Fruit fly (Drosophila melanogaster) whole organism, embryonic: ENCODE measurements around the gene Rpt5.

ENCODE experiments used
- Atf-2 ChIP-seq: fragments of 200-800 bp; sonication (Bioruptor generic); optimal IDR thresholded peaks from 2 replicates; lab custom pipeline; 2016; ENCODE audit warnings: missing biosample characterization, missing genetic modification characterization
- Atf3 ChIP-seq: fragments of 200-800 bp; sonication (Bioruptor generic); optimal IDR thresholded peaks from 3 replicates; lab custom pipeline; 2016; ENCODE audit warnings: missing biosample characterization, missing genetic modification characterization
- Blimp-1 ChIP-seq: fragments of 200-800 bp; sonication (Bioruptor generic); optimal IDR thresholded peaks from 3 replicates; lab custom pipeline; 2018; ENCODE audit warnings: missing biosample characterization, missing genetic modification characterization, mild to moderate bottlenecking, moderate library complexity, missing genetic modification reagents
- CG12299 ChIP-seq: fragments of 200-800 bp; sonication (Bioruptor generic); optimal IDR thresholded peaks from 2 replicates; lab custom pipeline; 2018; ENCODE audit warnings: missing biosample characterization, mild to moderate bottlenecking, missing genetic modification characterization
- CG1233 ChIP-seq: fragments of 200-800 bp; sonication (Bioruptor generic); optimal IDR thresholded peaks from 4 replicates; lab custom pipeline; 2018; ENCODE audit warnings: missing biosample characterization, mild to moderate bottlenecking, missing genetic modification characterization
- CG12769 ChIP-seq: fragments of 200-800 bp; sonication (Bioruptor generic); optimal IDR thresholded peaks from 2 replicates; lab custom pipeline; 2019; ENCODE audit warnings: missing biosample characterization, mild to moderate bottlenecking, missing genetic modification characterization, moderate library complexity
- CG13296 ChIP-seq: fragments of 200-800 bp; sonication (Bioruptor generic); optimal IDR thresholded peaks from 3 replicates; lab custom pipeline; 2018; ENCODE audit warnings: missing biosample characterization, mild to moderate bottlenecking, missing genetic modification characterization
- CG14860 ChIP-seq: fragments of 200-800 bp; sonication (Bioruptor generic); IDR thresholded peaks from 3 replicates; pipeline ENCODE4 v1.3.6; 2022; ENCODE audit warnings: missing biosample characterization, missing genetic modification characterization; ENCODE audit not compliant: partially characterized antibody
- CG14965 ChIP-seq: fragments of 200-800 bp; sonication (Bioruptor generic); optimal IDR thresholded peaks from 2 replicates; lab custom pipeline; 2016; ENCODE audit warnings: missing biosample characterization, missing genetic modification characterization, borderline replicate concordance
- CG1529 ChIP-seq: fragments of 200-800 bp; sonication (Bioruptor generic); optimal IDR thresholded peaks from 3 replicates; lab custom pipeline; 2018; ENCODE audit warnings: missing biosample characterization, missing genetic modification characterization
- CG15479 ChIP-seq: fragments of 200-800 bp; sonication (Bioruptor generic); optimal IDR thresholded peaks from 3 replicates; lab custom pipeline; 2019; ENCODE audit warnings: missing biosample characterization, mild to moderate bottlenecking, missing genetic modification characterization, moderate library complexity
- CG15696 ChIP-seq: fragments of 200-800 bp; sonication (Bioruptor generic); optimal IDR thresholded peaks from 2 replicates; lab custom pipeline; 2019; ENCODE audit warnings: missing biosample characterization, mild to moderate bottlenecking, missing genetic modification characterization, moderate library complexity
- CG3065 ChIP-seq: fragments of 200-800 bp; sonication (Bioruptor generic); optimal IDR thresholded peaks from 2 replicates; lab custom pipeline; 2016; ENCODE audit warnings: missing biosample characterization, missing genetic modification characterization
- CG31388 ChIP-seq: fragments of 200-800 bp; sonication (Bioruptor generic); optimal IDR thresholded peaks from 2 replicates; lab custom pipeline; 2016; ENCODE audit warnings: missing biosample characterization, missing genetic modification characterization
- CG32532 ChIP-seq: fragments of 200-800 bp; sonication (Bioruptor generic); IDR thresholded peaks from 2 replicates; pipeline ENCODE4 v1.3.6; 2022; ENCODE audit warnings: missing biosample characterization, missing genetic modification characterization
- CG3407 ChIP-seq: fragments of 200-800 bp; sonication (Bioruptor generic); optimal IDR thresholded peaks from 2 replicates; lab custom pipeline; 2018; ENCODE audit warnings: missing biosample characterization, mild to moderate bottlenecking, missing genetic modification characterization
- CG34422 ChIP-seq: fragments of 200-800 bp; sonication (Bioruptor generic); IDR thresholded peaks from 3 replicates; pipeline ENCODE4 v1.3.6; 2022; ENCODE audit warnings: missing biosample characterization, missing genetic modification characterization
- CG3995 ChIP-seq: fragments of 200-800 bp; sonication (Bioruptor generic); optimal IDR thresholded peaks from 3 replicates; lab custom pipeline; 2016; ENCODE audit warnings: missing biosample characterization, missing genetic modification characterization
- CG4820 ChIP-seq: fragments of 200-800 bp; sonication (Bioruptor generic); optimal IDR thresholded peaks from 3 replicates; lab custom pipeline; 2016; ENCODE audit warnings: missing biosample characterization, missing genetic modification characterization
- CG6175 ChIP-seq: fragments of 200-800 bp; sonication (Bioruptor generic); IDR thresholded peaks from 3 replicates; pipeline ENCODE4 v1.3.6; 2022; ENCODE audit warnings: missing biosample characterization, missing genetic modification characterization
- CG6854 ChIP-seq: fragments of 200-800 bp; sonication (Bioruptor generic); optimal IDR thresholded peaks from 3 replicates; lab custom pipeline; 2017; ENCODE audit warnings: missing biosample characterization, mild to moderate bottlenecking, missing genetic modification characterization
- CG9727 ChIP-seq: fragments of 200-800 bp; sonication (Bioruptor generic); optimal IDR thresholded peaks from 3 replicates; lab custom pipeline; 2017; ENCODE audit warnings: missing biosample characterization, mild to moderate bottlenecking, missing genetic modification characterization
- CG9932 ChIP-seq: fragments of 200-800 bp; sonication (Bioruptor generic); IDR thresholded peaks from 2 replicates; pipeline ENCODE4 v1.3.6; 2022; ENCODE audit warnings: missing biosample characterization, missing genetic modification characterization
- Doc2 ChIP-seq: fragments of 200-800 bp; sonication (Bioruptor generic); IDR thresholded peaks from 2 replicates; pipeline ENCODE4 v1.3.6; 2022; ENCODE audit warnings: missing biosample characterization, missing genetic modification characterization
- H2.0 ChIP-seq: fragments of 200-800 bp; sonication (Bioruptor generic); IDR thresholded peaks from 2 replicates; pipeline ENCODE4 v1.3.6; 2022; ENCODE audit warnings: missing biosample characterization, missing genetic modification characterization
- HHEX ChIP-seq: fragments of 200-800 bp; sonication (Bioruptor generic); optimal IDR thresholded peaks from 3 replicates; lab custom pipeline; 2017; ENCODE audit warnings: missing biosample characterization, mild to moderate bottlenecking, missing genetic modification characterization, missing genetic modification reagents
- Hr51 ChIP-seq, 2 experiments: fragments of 200-800 bp; sonication (Bioruptor generic); optimal IDR thresholded peaks; 2 replicates in 1 of 2; 3 replicates in 1 of 2; lab custom pipeline; 2016 to 2018; ENCODE audit warnings: missing biosample characterization in 2 of 2, missing genetic modification characterization in 2 of 2, mild to moderate bottlenecking in 1 of 2, moderate library complexity in 1 of 2
- Max ChIP-seq: fragments of 200-800 bp; sonication (Bioruptor generic); optimal IDR thresholded peaks from 2 replicates; lab custom pipeline; 2016; ENCODE audit warnings: missing biosample characterization, mild to moderate bottlenecking, missing genetic modification characterization
- NfI ChIP-seq: fragments of 200-800 bp; sonication (Bioruptor generic); optimal IDR thresholded peaks from 3 replicates; lab custom pipeline; 2018; ENCODE audit warnings: missing biosample characterization, mild to moderate bottlenecking, missing genetic modification characterization, moderate library complexity
- Scr ChIP-seq: fragments of 200-800 bp; sonication (Bioruptor generic); IDR thresholded peaks from 2 replicates; pipeline ENCODE4 v1.3.6; 2022; ENCODE audit warnings: missing biosample characterization, missing genetic modification characterization; ENCODE audit not compliant: partially characterized antibody
- Sry-δ ChIP-seq: fragments of 200-800 bp; sonication (Bioruptor generic); optimal IDR thresholded peaks from 2 replicates; lab custom pipeline; 2016; ENCODE audit warnings: missing biosample characterization, missing genetic modification characterization
- al ChIP-seq: fragments of 200-800 bp; sonication (Bioruptor generic); IDR thresholded peaks from 2 replicates; pipeline ENCODE4 v1.3.6; 2022; ENCODE audit warnings: missing biosample characterization, missing genetic modification characterization
- aop ChIP-seq: fragments of 200-800 bp; sonication (Bioruptor generic); IDR thresholded peaks from 2 replicates; pipeline ENCODE4 v1.3.6; 2022; ENCODE audit warnings: missing biosample characterization, missing genetic modification characterization
- bbx ChIP-seq: fragments of 200-800 bp; sonication (Bioruptor generic); IDR thresholded peaks from 2 replicates; pipeline ENCODE4 v1.3.6; 2022; ENCODE audit warnings: missing biosample characterization, missing genetic modification characterization; ENCODE audit not compliant: partially characterized antibody
- bigmax ChIP-seq: fragments of 200-800 bp; sonication (Bioruptor generic); optimal IDR thresholded peaks from 2 replicates; lab custom pipeline; 2018; ENCODE audit warnings: missing biosample characterization, mild to moderate bottlenecking, missing genetic modification characterization
- corto ChIP-seq: fragments of 200-800 bp; sonication (Bioruptor generic); optimal IDR thresholded peaks from 2 replicates; lab custom pipeline; 2016; ENCODE audit warnings: missing biosample characterization, mild to moderate bottlenecking, missing genetic modification characterization, moderate library complexity
- dan ChIP-seq: fragments of 200-800 bp; sonication (Bioruptor generic); IDR thresholded peaks from 2 replicates; pipeline ENCODE4 v1.3.6; 2022; ENCODE audit warnings: missing biosample characterization, missing genetic modification characterization
- dati ChIP-seq: fragments of 200-800 bp; sonication (Bioruptor generic); IDR thresholded peaks from 2 replicates; pipeline ENCODE4 v1.3.6; 2022; ENCODE audit warnings: missing biosample characterization, missing genetic modification characterization
- dysf ChIP-seq: fragments of 200-800 bp; sonication (Bioruptor generic); IDR thresholded peaks from 3 replicates; pipeline ENCODE4 v1.3.6; 2022; ENCODE audit warnings: missing biosample characterization, missing genetic modification characterization
- gt ChIP-seq: fragments of 200-800 bp; sonication (Bioruptor generic); IDR thresholded peaks from 2 replicates; pipeline ENCODE4 v1.3.6; 2022; ENCODE audit warnings: missing biosample characterization, missing genetic modification characterization
- hbn ChIP-seq: fragments of 200-800 bp; sonication (Bioruptor generic); IDR thresholded peaks from 2 replicates; pipeline ENCODE4 v1.3.6; 2022; ENCODE audit warnings: missing biosample characterization, missing genetic modification characterization; ENCODE audit not compliant: partially characterized antibody
- kni ChIP-seq: fragments of 200-800 bp; sonication (Bioruptor generic); optimal IDR thresholded peaks from 3 replicates; lab custom pipeline; 2017; ENCODE audit warnings: mild to moderate bottlenecking, missing biosample characterization, missing genetic modification reagents, missing genetic modification characterization
- mld ChIP-seq: fragments of 200-800 bp; sonication (Bioruptor generic); IDR thresholded peaks from 3 replicates; pipeline ENCODE4 v1.3.6; 2022; ENCODE audit warnings: missing biosample characterization, missing genetic modification characterization; ENCODE audit not compliant: partially characterized antibody
- nerfin-2 ChIP-seq: fragments of 200-800 bp; sonication (Bioruptor generic); IDR thresholded peaks from 2 replicates; pipeline ENCODE4 v1.3.6; 2022; ENCODE audit warnings: missing biosample characterization, missing genetic modification characterization; ENCODE audit not compliant: partially characterized antibody
- oc ChIP-seq: fragments of 200-800 bp; sonication (Bioruptor generic); optimal IDR thresholded peaks from 2 replicates; lab custom pipeline; 2018; ENCODE audit warnings: missing biosample characterization, mild to moderate bottlenecking, missing genetic modification characterization, moderate library complexity
- sima ChIP-seq: fragments of 200-800 bp; sonication (Bioruptor generic); optimal IDR thresholded peaks from 2 replicates; lab custom pipeline; 2016; ENCODE audit warnings: missing biosample characterization, missing genetic modification characterization
- stwl ChIP-seq: fragments of 200-800 bp; sonication (Bioruptor generic); optimal IDR thresholded peaks from 3 replicates; lab custom pipeline; 2018; ENCODE audit warnings: missing biosample characterization, mild to moderate bottlenecking, missing genetic modification characterization, moderate library complexity
- toy ChIP-seq: fragments of 200-800 bp; sonication (Bioruptor generic); IDR thresholded peaks from 2 replicates; pipeline ENCODE4 v1.3.6; 2022; ENCODE audit warnings: missing biosample characterization, missing genetic modification characterization
- trh ChIP-seq: fragments of 200-800 bp; sonication (Bioruptor generic); optimal IDR thresholded peaks from 2 replicates; lab custom pipeline; 2016; ENCODE audit warnings: missing biosample characterization, missing genetic modification characterization
- z ChIP-seq: fragments of 200-800 bp; sonication (Bioruptor generic); IDR thresholded peaks from 3 replicates; pipeline ENCODE4 v1.3.6; 2022; ENCODE audit warnings: missing biosample characterization, missing genetic modification characterization

Rpt5 gene

dm6 chr3R:23713901-23714300, 38.8 kb upstream of the Rpt5 start (continued):
- TF ChIP-seq CG15479 (GFP tag; lab: Kevin White, UChicago): no peak
- TF ChIP-seq CG15696 (tag; lab: Kevin White, UChicago): peak; percentile 75
- TF ChIP-seq Blimp-1 (GFP tag; lab: Kevin White, UChicago): peak; percentile 69
- TF ChIP-seq bigmax (GFP tag; lab: Kevin White, UChicago): no peak
- TF ChIP-seq HHEX (GFP tag; lab: Kevin White, UChicago): peak; percentile 43
- TF ChIP-seq gt (GFP tag; lab: Robert Waterston, UW): 0 out of 2 replicates have a peak, but pooled peaks have one; percentile 21
- peak; percentile 50 for TF ChIP-seq Atf-2 (GFP tag; lab: Kevin White, UChicago)
- TF ChIP-seq CG4820 (GFP tag; lab: Kevin White, UChicago): peak; percentile 78
- TF ChIP-seq stwl (tag; lab: Kevin White, UChicago): no peak
- TF ChIP-seq trh (GFP tag; lab: Kevin White, UChicago): no peak
- no peak for TF ChIP-seq CG14860 (GFP tag; lab: Robert Waterston, UW)
- peak; percentile 65 for TF ChIP-seq oc (tag; lab: Kevin White, UChicago)
- TF ChIP-seq corto (GFP tag; lab: Kevin White, UChicago): peak; percentile 36
- no peak for TF ChIP-seq kni (GFP tag; lab: Kevin White, UChicago)
- TF ChIP-seq Max (GFP tag; lab: Kevin White, UChicago): peak; percentile 62
- TF ChIP-seq CG6175 (GFP tag; lab: Robert Waterston, UW): no peak
- no peak for TF ChIP-seq CG14965 (GFP tag; lab: Kevin White, UChicago)
- TF ChIP-seq CG13296: peak; percentile 11
- TF ChIP-seq dati (GFP tag; lab: Robert Waterston, UW): no peak
- no peak for TF ChIP-seq Doc2
- TF ChIP-seq CG1529 (GFP tag; lab: Kevin White, UChicago): peak; percentile 51
- TF ChIP-seq z (GFP tag; lab: Robert Waterston, UW): no peak
- no peak for TF ChIP-seq al (GFP tag; lab: Robert Waterston, UW)
- 0 out of 2 replicates have a peak, but pooled peaks have one; percentile 13 for TF ChIP-seq aop
- TF ChIP-seq CG31388 (GFP tag; lab: Kevin White, UChicago): peak; percentile 64
- no peak for TF ChIP-seq toy
- no peak for TF ChIP-seq dan (GFP tag; lab: Robert Waterston, UW)
- TF ChIP-seq dysf (GFP tag; lab: Robert Waterston, UW): peak; percentile 59; the same call in 1 of the 3 replicates
- no peak for TF ChIP-seq CG9932 (GFP tag; lab: Robert Waterston, UW)
- no peak for TF ChIP-seq bbx (GFP tag; lab: Robert Waterston, UW)
- TF ChIP-seq CG3995 (GFP tag; lab: Kevin White, UChicago): no peak
- TF ChIP-seq Sry-δ: peak; percentile 21
- TF ChIP-seq CG3407 (GFP tag; lab: Kevin White, UChicago): peak; percentile 60
- TF ChIP-seq hbn (GFP tag; lab: Robert Waterston, UW): no peak
- peak; percentile 18 for TF ChIP-seq CG3065 (GFP tag; lab: Kevin White, UChicago)
- peak; percentile 60 for TF ChIP-seq CG34422 (GFP tag; lab: Robert Waterston, UW)
- no peak for TF ChIP-seq Scr (GFP tag; lab: Robert Waterston, UW)
- peak; percentile 57 for TF ChIP-seq H2.0
- no peak for TF ChIP-seq nerfin-2 (GFP tag; lab: Robert Waterston, UW)
- TF ChIP-seq mld: no peak
- TF ChIP-seq Atf3 (GFP tag; lab: Kevin White, UChicago): peak; percentile 41
- peak; percentile 39 for TF ChIP-seq CG12769
- TF ChIP-seq CG12299 (tag; lab: Kevin White, UChicago): peak; percentile 2
- TF ChIP-seq CG6854 (GFP tag; lab: Kevin White, UChicago): no peak
- no peak for TF ChIP-seq CG32532 (GFP tag; lab: Robert Waterston, UW)
- peak; percentile 45 for TF ChIP-seq NfI (GFP tag; lab: Kevin White, UChicago)
- no peak for TF ChIP-seq sima (GFP tag; lab: Kevin White, UChicago)
- peak; percentile 64 for TF ChIP-seq CG9727
- TF ChIP-seq CG1233 (GFP tag; lab: Kevin White, UChicago): peak; percentile 56
- peak in 1 of 2 experiments; percentile 77 for TF ChIP-seq Hr51 (GFP tag; optimal IDR thresholded peaks at IDR 0.05; lab: Kevin White, UChicago)
